Worm (Caenorhabditis elegans): ENCODE measurements around the gene T04C12.33.
A peak's percentile ranks its signal among the peaks of the same experiment; 100 is the strongest.

T04C12.33 gene

ce11 chrV:11010768-11011167, 41.3 kb upstream of the T04C12.33 start:
- no peak for TF ChIP-seq crh-2 (tag; optimal IDR thresholded peaks at IDR 0.05)
- peak; percentile 32 for TF ChIP-seq nhr-21 (tag; optimal IDR thresholded peaks at IDR 0.05)
- TF ChIP-seq mab-5 (tag; optimal IDR thresholded peaks at IDR 0.05), result no peak
- TF ChIP-seq ztf-11 (tag; optimal IDR thresholded peaks at IDR 0.05), result no peak
- no peak for TF ChIP-seq aly-2 (tag; optimal IDR thresholded peaks at IDR 0.05)

- TF ChIP-seq peb-1 (tag; optimal IDR thresholded peaks at IDR 0.05) (no peak), C34F6.9 (tag; optimal IDR thresholded peaks at IDR 0.05) (no peak), nhr-77 (tag; optimal IDR thresholded peaks at IDR 0.05) (no peak), sma-9 (GFP tag; optimal IDR thresholded peaks at IDR 0.05) (no peak), sma-9 (tag; optimal IDR thresholded peaks at IDR 0.05) (no peak), lsy-2 (tag; optimal IDR thresholded peaks at IDR 0.05) (no peak), unc-39 (tag; optimal IDR thresholded peaks at IDR 0.05) (no peak)
Observed at ce11 chrV:11011807-11012206, 40.2 kb upstream of the T04C12.33 start.

- TF ChIP-seq lsy-2 (tag; optimal IDR thresholded peaks at IDR 0.05) (no peak), nhr-11 (tag; optimal IDR thresholded peaks at IDR 0.05) (no peak), lin-39 (tag; optimal IDR thresholded peaks at IDR 0.05) (no peak), nhr-77 (tag; optimal IDR thresholded peaks at IDR 0.05) (no peak), ztf-4 (tag; optimal IDR thresholded peaks at IDR 0.05) (no peak), nhr-6 (tag; optimal IDR thresholded peaks at IDR 0.05) (no peak), fos-1 (tag; optimal IDR thresholded peaks at IDR 0.05) (no peak), peb-1 (tag; optimal IDR thresholded peaks at IDR 0.05) (no peak), lin-13 (GFP tag; optimal IDR thresholded peaks at IDR 0.05) (no peak), alr-1 (tag; optimal IDR thresholded peaks at IDR 0.05) (no peak)
Observed at ce11 chrV:11012419-11012818, 39.6 kb upstream of the T04C12.33 start, which contains the start of gene C13G3.1. Gene C13G3.1, minus strand, starts transcription at chrV:11012465.

ce11 chrV:11013179-11013578, 38.8 kb upstream of the T04C12.33 start:
- TF ChIP-seq Y55F3AM.14 (GFP tag; optimal IDR thresholded peaks at IDR 0.05) (no peak), mab-5 (tag; optimal IDR thresholded peaks at IDR 0.05) (no peak), crh-2 (tag; optimal IDR thresholded peaks at IDR 0.05) (no peak), unc-55 (GFP tag; optimal IDR thresholded peaks at IDR 0.05) (no peak), alr-1 (tag; optimal IDR thresholded peaks at IDR 0.05) (no peak), gmeb-1 (tag; optimal IDR thresholded peaks at IDR 0.05) (no peak), blmp-1 (tag; optimal IDR thresholded peaks at IDR 0.05; ENCODE audit: insufficient read depth) (no peak), lsy-2 (tag; optimal IDR thresholded peaks at IDR 0.05) (no peak), mbf-1 (tag; optimal IDR thresholded peaks at IDR 0.05) (no peak), R02D3.7 (tag; optimal IDR thresholded peaks at IDR 0.05) (no peak), nhr-6 (tag; optimal IDR thresholded peaks at IDR 0.05) (no peak), aly-2 (tag; optimal IDR thresholded peaks at IDR 0.05) (no peak), sem-4 (tag; optimal IDR thresholded peaks at IDR 0.05) (no peak), unc-39 (tag; optimal IDR thresholded peaks at IDR 0.05) (no peak)

- TF ChIP-seq ceh-16 (tag; optimal IDR thresholded peaks at IDR 0.05), result no peak
- no peak for TF ChIP-seq lin-39 (tag; optimal IDR thresholded peaks at IDR 0.05)
- no peak for TF ChIP-seq nhr-21 (tag; optimal IDR thresholded peaks at IDR 0.05)
- no peak for TF ChIP-seq crh-2 (tag; optimal IDR thresholded peaks at IDR 0.05)
- TF ChIP-seq nhr-10 (tag; optimal IDR thresholded peaks at IDR 0.05), result no peak
- no peak for TF ChIP-seq gmeb-1 (tag; optimal IDR thresholded peaks at IDR 0.05)
- TF ChIP-seq snpc-4 (tag; optimal IDR thresholded peaks at IDR 0.05), result no peak
- TF ChIP-seq zag-1 (tag; optimal IDR thresholded peaks at IDR 0.05), result no peak
- TF ChIP-seq alr-1 (tag; optimal IDR thresholded peaks at IDR 0.05), result no peak
Observed at ce11 chrV:11014758-11015157, 37.3 kb upstream of the T04C12.33 start.

- TF ChIP-seq sma-3 (GFP tag; optimal IDR thresholded peaks at IDR 0.05) (peak; percentile 57), lsy-2 (tag; optimal IDR thresholded peaks at IDR 0.05) (no peak), mab-5 (tag; optimal IDR thresholded peaks at IDR 0.05) (no peak), sma-9 (GFP tag; optimal IDR thresholded peaks at IDR 0.05) (peak; percentile 69), sma-9 (tag; optimal IDR thresholded peaks at IDR 0.05) (no peak), nhr-11 (tag; optimal IDR thresholded peaks at IDR 0.05) (no peak), ama-1 (optimal IDR thresholded peaks at IDR 0.05) (no peak), crh-2 (tag; optimal IDR thresholded peaks at IDR 0.05) (no peak), elt-1 (tag; optimal IDR thresholded peaks at IDR 0.05) (no peak), F13H6.1 (tag; optimal IDR thresholded peaks at IDR 0.05) (no peak), ztf-11 (tag; optimal IDR thresholded peaks at IDR 0.05) (no peak)
Observed at ce11 chrV:11016846-11017553, 35.0 kb upstream of the T04C12.33 start.

Measured in whole organism, L2 larva.